Worm (Caenorhabditis elegans) whole organism, young adult: ENCODE measurements around the gene R10E4.7.

Source experiments
- B0019.2 ChIP-seq: fragments of 200-800 bp; sonication (Bioruptor generic); conservative IDR thresholded peaks from 2 replicates; pipeline ENCODE4 v1.3.6; 2022; ENCODE audit warnings: missing genetic modification reagents, missing genetic modification characterization, missing compliant biosample characterization
- B0261.1 ChIP-seq: sonication (generic microtip); optimal IDR thresholded peaks from 2 replicates; lab custom pipeline; 2016; ENCODE audit warnings: mild to moderate bottlenecking, missing genetic modification characterization, moderate library complexity, missing compliant biosample characterization
- B0336.3 ChIP-seq: fragments of 200-800 bp; sonication (Bioruptor generic); IDR thresholded peaks from 2 replicates; pipeline ENCODE4 v1.3.6; 2022; ENCODE audit warnings: missing genetic modification characterization, missing compliant biosample characterization
- C17E4.6 ChIP-seq: fragments of 200-800 bp; sonication (Bioruptor generic); IDR thresholded peaks from 2 replicates; pipeline ENCODE4 v1.3.6; 2022; ENCODE audit warnings: missing genetic modification reagents, missing genetic modification characterization, missing compliant biosample characterization
- D2030.7 ChIP-seq: fragments of 200-800 bp; sonication (Bioruptor generic); IDR thresholded peaks from 2 replicates; pipeline ENCODE4 v1.3.6; 2022; ENCODE audit warnings: missing genetic modification reagents, missing genetic modification characterization, missing compliant biosample characterization
- F10E7.11 ChIP-seq: sonication (generic microtip); optimal IDR thresholded peaks from 2 replicates; lab custom pipeline; 2017; ENCODE audit warnings: mild to moderate bottlenecking, missing genetic modification characterization, moderate library complexity, missing compliant biosample characterization
- F22D6.2 ChIP-seq: sonication (generic microtip); optimal IDR thresholded peaks from 2 replicates; lab custom pipeline; 2016; ENCODE audit warnings: mild to moderate bottlenecking, missing genetic modification characterization, missing compliant biosample characterization
- F33H1.4 ChIP-seq: fragments of 200-800 bp; sonication (Bioruptor generic); IDR thresholded peaks from 2 replicates; pipeline ENCODE4 v1.3.6; 2022; ENCODE audit warnings: missing genetic modification reagents, missing genetic modification characterization, missing compliant biosample characterization
- F57A8.1 ChIP-seq: fragments of 200-800 bp; sonication (Bioruptor generic); optimal IDR thresholded peaks from 2 replicates; lab custom pipeline; 2018; ENCODE audit warnings: mild to moderate bottlenecking, missing genetic modification characterization, moderate library complexity, missing compliant biosample characterization
- F57C9.4 ChIP-seq: sonication (generic microtip); optimal IDR thresholded peaks from 2 replicates; lab custom pipeline; 2017; ENCODE audit warnings: mild to moderate bottlenecking, missing genetic modification characterization, missing compliant biosample characterization
- K12H6.12 ChIP-seq: fragments of 200-800 bp; sonication (Bioruptor generic); optimal IDR thresholded peaks from 2 replicates; lab custom pipeline; 2018; ENCODE audit warnings: mild to moderate bottlenecking, missing genetic modification characterization, missing compliant biosample characterization
- Y53F4B.3 ChIP-seq: fragments of 200-800 bp; sonication (Bioruptor generic); IDR thresholded peaks from 2 replicates; pipeline ENCODE4 v1.3.6; 2022; ENCODE audit warnings: missing genetic modification reagents, missing genetic modification characterization, missing compliant biosample characterization
- akir-1 ChIP-seq: fragments of 200-800 bp; sonication (Bioruptor generic); optimal IDR thresholded peaks from 2 replicates; lab custom pipeline; 2018; ENCODE audit warnings: mild to moderate bottlenecking, missing genetic modification characterization, moderate library complexity, missing compliant biosample characterization
- attf-5 ChIP-seq: fragments of 200-800 bp; sonication (Bioruptor generic); optimal IDR thresholded peaks from 2 replicates; lab custom pipeline; 2018; ENCODE audit warnings: mild to moderate bottlenecking, missing genetic modification characterization, missing compliant biosample characterization
- bed-2 ChIP-seq: fragments of 200-800 bp; sonication (Bioruptor generic); IDR thresholded peaks from 2 replicates; pipeline ENCODE4 v1.3.6; 2022; ENCODE audit warnings: missing genetic modification reagents, missing genetic modification characterization, missing compliant biosample characterization
- ceh-40 ChIP-seq: fragments of 200-800 bp; sonication (Bioruptor generic); IDR thresholded peaks from 2 replicates; pipeline ENCODE4 v1.3.6; 2022; ENCODE audit warnings: missing genetic modification characterization, missing compliant biosample characterization
- ceh-58 ChIP-seq: fragments of 200-800 bp; sonication (Bioruptor generic); IDR thresholded peaks from 2 replicates; pipeline ENCODE4 v1.3.6; 2022; ENCODE audit warnings: missing genetic modification characterization, missing compliant biosample characterization
- ceh-91 ChIP-seq: fragments of 200-800 bp; sonication (Bioruptor generic); IDR thresholded peaks from 2 replicates; pipeline ENCODE4 v1.3.6; 2022; ENCODE audit warnings: missing genetic modification reagents, missing genetic modification characterization, missing compliant biosample characterization
- chd-7 ChIP-seq: sonication (generic microtip); optimal IDR thresholded peaks from 2 replicates; lab custom pipeline; 2016; ENCODE audit warnings: mild to moderate bottlenecking, missing genetic modification characterization, moderate library complexity, missing compliant biosample characterization
- die-1 ChIP-seq: sonication (generic microtip); optimal IDR thresholded peaks from 2 replicates; lab custom pipeline; 2016; ENCODE audit warnings: missing genotype, mild to moderate bottlenecking, missing genetic modification characterization, missing compliant biosample characterization
- ets-4 ChIP-seq: fragments of 200-800 bp; sonication (Bioruptor generic); optimal IDR thresholded peaks from 2 replicates; lab custom pipeline; 2018; ENCODE audit warnings: mild to moderate bottlenecking, missing genetic modification characterization, missing compliant biosample characterization
- fkh-3 ChIP-seq: sonication (generic microtip); optimal IDR thresholded peaks from 2 replicates; lab custom pipeline; 2016; ENCODE audit warnings: mild to moderate bottlenecking, missing genetic modification characterization, missing compliant biosample characterization
- him-1 ChIP-seq: sonication (generic microtip); optimal IDR thresholded peaks from 2 replicates; lab custom pipeline; 2016; ENCODE audit warnings: missing genotype, missing genetic modification reagents, missing genetic modification characterization, missing compliant biosample characterization
- hmg-1.2 ChIP-seq: fragments of 200-800 bp; sonication (Bioruptor generic); IDR thresholded peaks from 2 replicates; pipeline ENCODE4 v1.3.6; 2022; ENCODE audit warnings: missing genetic modification reagents, missing genetic modification characterization, missing compliant biosample characterization
- hsf-1 ChIP-seq: fragments of 200-800 bp; sonication (Bioruptor generic); IDR thresholded peaks from 2 replicates; pipeline ENCODE4 v1.3.6; 2022; ENCODE audit warnings: missing genetic modification reagents, missing genetic modification characterization, missing compliant biosample characterization
- lin-40 ChIP-seq: sonication (generic microtip); optimal IDR thresholded peaks from 2 replicates; lab custom pipeline; 2016; ENCODE audit warnings: missing genetic modification characterization, mild to moderate bottlenecking, missing compliant biosample characterization, missing genotype, missing genetic modification reagents
- madf-3 ChIP-seq: fragments of 200-800 bp; sonication (Bioruptor generic); IDR thresholded peaks from 2 replicates; pipeline ENCODE4 v1.3.6; 2022; ENCODE audit warnings: missing genetic modification reagents, missing genetic modification characterization, missing compliant biosample characterization
- madf-8 ChIP-seq: fragments of 200-800 bp; sonication (Bioruptor generic); conservative IDR thresholded peaks from 2 replicates; pipeline ENCODE4 v1.3.6; 2022; ENCODE audit warnings: missing genetic modification reagents, missing genetic modification characterization, missing compliant biosample characterization
- mcd-1 ChIP-seq: fragments of 200-800 bp; sonication (Bioruptor generic); IDR thresholded peaks from 2 replicates; pipeline ENCODE4 v1.3.6; 2022; ENCODE audit warnings: missing genetic modification reagents, missing genetic modification characterization, missing compliant biosample characterization
- mel-28 ChIP-seq: sonication (generic microtip); optimal IDR thresholded peaks from 2 replicates; lab custom pipeline; 2016; ENCODE audit warnings: borderline replicate concordance, mild to moderate bottlenecking, missing genetic modification characterization, missing compliant biosample characterization
- mxl-1 ChIP-seq: sonication (generic microtip); optimal IDR thresholded peaks from 2 replicates; lab custom pipeline; 2016; ENCODE audit warnings: missing genetic modification characterization, missing compliant biosample characterization
- nhr-179 ChIP-seq: sonication (generic microtip); optimal IDR thresholded peaks from 2 replicates; lab custom pipeline; 2016; ENCODE audit warnings: mild to moderate bottlenecking, missing genetic modification characterization, missing compliant biosample characterization
- pha-4 ChIP-seq: fragments of 150-350 bp; sonication (generic microtip); optimal IDR thresholded peaks from 2 replicates; lab custom pipeline; 2014; ENCODE audit warnings: missing biosample characterization, missing genetic modification reagents, missing genetic modification characterization
- rcor-1 ChIP-seq: fragments of 200-800 bp; sonication (Bioruptor generic); IDR thresholded peaks from 2 replicates; pipeline ENCODE4 v1.3.6; 2022; ENCODE audit warnings: missing genetic modification reagents, missing genetic modification characterization, missing compliant biosample characterization
- rec-8 ChIP-seq, 2 experiments: sonication (generic microtip); optimal IDR thresholded peaks; 2 replicates each; lab custom pipeline; 2016; ENCODE audit warnings: mild to moderate bottlenecking in 2 of 2, missing genetic modification characterization in 2 of 2, missing genetic modification reagents in 2 of 2, missing genotype in 2 of 2, missing biosample characterization in 1 of 2, missing compliant biosample characterization in 1 of 2, moderate library complexity in 1 of 2
- sea-2 ChIP-seq: fragments of 200-800 bp; sonication (Bioruptor generic); IDR thresholded peaks from 2 replicates; pipeline ENCODE4 v1.3.6; 2022; ENCODE audit warnings: missing genetic modification characterization, missing compliant biosample characterization
- snpc-3.4 ChIP-seq: sonication (generic microtip); optimal IDR thresholded peaks from 2 replicates; lab custom pipeline; 2017; ENCODE audit warnings: missing genetic modification characterization, mild to moderate bottlenecking, missing compliant biosample characterization, antibody characterized with exemption, moderate library complexity, missing genotype, missing genetic modification reagents
- snpc-4 ChIP-seq, 5 experiments: fragments of 150-350 bp in 1 of 5; sonication (generic microtip) in 4 of 5; optimal IDR thresholded peaks; 2 replicates each; lab custom pipeline; 2014 to 2018; ENCODE audit warnings: missing genetic modification characterization in 5 of 5, missing biosample characterization in 3 of 5, antibody characterized with exemption in 2 of 5, mild to moderate bottlenecking in 2 of 5, missing compliant biosample characterization in 2 of 5, missing genotype in 2 of 5, moderate library complexity in 2 of 5, missing genetic modification reagents in 1 of 5
- sptf-2 ChIP-seq: fragments of 200-800 bp; sonication (Bioruptor generic); optimal IDR thresholded peaks from 2 replicates; lab custom pipeline; 2018; ENCODE audit warnings: mild to moderate bottlenecking, missing genetic modification characterization, missing compliant biosample characterization
- xnd-1 ChIP-seq: sonication (generic microtip); optimal IDR thresholded peaks from 2 replicates; lab custom pipeline; 2016; ENCODE audit warnings: missing genotype, missing genetic modification reagents, missing genetic modification characterization, missing compliant biosample characterization
- zim-3 ChIP-seq: sonication (generic microtip); optimal IDR thresholded peaks from 2 replicates; lab custom pipeline; 2017; ENCODE audit warnings: mild to moderate bottlenecking, missing genetic modification characterization, moderate library complexity, missing compliant biosample characterization
- ztf-18 ChIP-seq: sonication (generic microtip); optimal IDR thresholded peaks from 2 replicates; lab custom pipeline; 2016; ENCODE audit warnings: missing genotype, mild to moderate bottlenecking, missing genetic modification characterization, missing compliant biosample characterization
- ztf-25 ChIP-seq: fragments of 200-800 bp; sonication (Bioruptor generic); IDR thresholded peaks from 2 replicates; pipeline ENCODE4 v1.3.6; 2022; ENCODE audit warnings: missing genetic modification reagents, missing genetic modification characterization, missing compliant biosample characterization
- ztf-28 ChIP-seq: fragments of 200-800 bp; sonication (Bioruptor generic); IDR thresholded peaks from 2 replicates; pipeline ENCODE4 v1.3.6; 2022; ENCODE audit warnings: missing genetic modification reagents, missing genetic modification characterization, missing compliant biosample characterization

R10E4.7 gene

ce11 chrIII:4284732-4285165 is 9.9 kb upstream of the R10E4.7 start (continued):
- TF ChIP-seq lin-40 (tag; lab: Kevin White, UChicago): peak; percentile 77

- TF ChIP-seq F57A8.1 (GFP tag; lab: Kevin White, UChicago) (no peak), F10E7.11 (tag; lab: Kevin White, UChicago) (no peak), attf-5 (GFP tag; lab: Kevin White, UChicago) (no peak), nhr-179 (no peak), mel-28 (tag; lab: Kevin White, UChicago) (no peak), ztf-18 (tag; lab: Kevin White, UChicago) (no peak), sptf-2 (GFP tag; lab: Kevin White, UChicago) (no peak), akir-1 (no peak), mcd-1 (no peak), lin-40 (tag; lab: Kevin White, UChicago) (no peak), rec-8 (tag; optimal IDR thresholded peaks at IDR 0.05; lab: Kevin White, UChicago) (no peak), ets-4 (GFP tag; lab: Kevin White, UChicago) (no peak), die-1 (no peak), zim-3 (tag; lab: Kevin White, UChicago) (no peak), sea-2 (GFP tag; lab: Robert Waterston, UW) (no peak)
Measured at ce11 chrIII:4287379-4287778, 7.2 kb upstream of the R10E4.7 start, which contains the start of gene R10E4.3. TSS of gene R10E4.3 (minus strand) at chrIII:4287479.

DNA sequence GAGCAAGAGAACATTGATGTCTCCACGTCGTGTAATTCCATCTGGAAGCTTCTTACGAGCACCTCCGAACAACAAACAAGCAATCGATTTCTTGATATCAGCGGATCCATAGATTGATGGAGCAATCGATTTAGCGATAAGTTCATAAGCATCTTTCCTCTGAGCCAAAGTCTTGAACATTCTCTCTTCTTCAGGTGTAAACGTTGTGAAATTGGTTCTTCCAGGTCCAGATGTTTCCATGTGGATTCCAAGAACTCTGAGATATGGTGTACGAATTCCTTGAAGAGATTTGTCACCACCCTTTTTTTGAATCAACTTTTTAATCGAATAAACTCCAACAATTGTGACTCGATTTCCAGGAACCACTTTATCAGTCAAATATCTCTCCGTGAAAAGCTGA is 4.7 kb upstream of the R10E4.7 start:
- TF ChIP-seq C17E4.6 (GFP tag; lab: Robert Waterston, UW) (no peak), Y53F4B.3 (GFP tag; lab: Robert Waterston, UW) (no peak), ztf-25 (GFP tag; lab: Robert Waterston, UW) (no peak), chd-7 (no peak)

- peak; percentile 39; the same call in 1 of the 2 replicates for TF ChIP-seq hmg-1.2
- TF ChIP-seq rcor-1 (GFP tag; lab: Robert Waterston, UW): no peak
- TF ChIP-seq hsf-1 (GFP tag; lab: Robert Waterston, UW): 0 out of 2 replicates have a peak, but pooled peaks have one; percentile 21
- peak; percentile 49 for TF ChIP-seq him-1 (tag; lab: Kevin White, UChicago)
- TF ChIP-seq pha-4: no peak
- TF ChIP-seq fkh-3 (tag; lab: Kevin White, UChicago): no peak
- peak; percentile 74; the same call in 1 of the 2 replicates for TF ChIP-seq D2030.7
- peak; percentile 78 for TF ChIP-seq madf-8 (GFP tag; lab: Robert Waterston, UW)
- no peak for TF ChIP-seq ztf-28 (GFP tag; lab: Robert Waterston, UW)
- peak; percentile 59 for TF ChIP-seq xnd-1
- no peak for TF ChIP-seq B0261.1 (tag; lab: Kevin White, UChicago)
- peak; percentile 9 for TF ChIP-seq snpc-4 (GFP tag; optimal IDR thresholded peaks at IDR 0.05; lab: Kevin White, UChicago)
- TF ChIP-seq snpc-4 (tag; optimal IDR thresholded peaks at IDR 0.05; lab: Kevin White, UChicago): no peak
- TF ChIP-seq B0336.3: no peak
- no peak for TF ChIP-seq F57C9.4 (tag; lab: Kevin White, UChicago)
- TF ChIP-seq F22D6.2: no peak
- peak; percentile 59 for TF ChIP-seq snpc-3.4 (tag; lab: Kevin White, UChicago)
- TF ChIP-seq F33H1.4 (GFP tag; lab: Robert Waterston, UW): peak; percentile 60
- TF ChIP-seq madf-3: peak; percentile 85
- TF ChIP-seq bed-2 (GFP tag; lab: Robert Waterston, UW): no peak
- TF ChIP-seq K12H6.12 (tag; lab: Kevin White, UChicago): no peak
- no peak for TF ChIP-seq ceh-40
- TF ChIP-seq ceh-58 (GFP tag; lab: Robert Waterston, UW): no peak
- 0 out of 2 replicates have a peak, but pooled peaks have one; percentile 21 for TF ChIP-seq B0019.2 (GFP tag; lab: Robert Waterston, UW)
- peak; percentile 70 for TF ChIP-seq ceh-91
- no peak for TF ChIP-seq mxl-1 (tag; lab: Kevin White, UChicago)
- no peak for TF ChIP-seq die-1
Measured at ce11 chrIII:4291216-4291691, 3.4 kb upstream of the R10E4.7 start, which contains the start of gene mcm-5. TSS of gene mcm-5 (minus strand) at chrIII:4291266.
